ENCODE assay signal across 3 worm cellular contexts in the genomic region with DNA sequence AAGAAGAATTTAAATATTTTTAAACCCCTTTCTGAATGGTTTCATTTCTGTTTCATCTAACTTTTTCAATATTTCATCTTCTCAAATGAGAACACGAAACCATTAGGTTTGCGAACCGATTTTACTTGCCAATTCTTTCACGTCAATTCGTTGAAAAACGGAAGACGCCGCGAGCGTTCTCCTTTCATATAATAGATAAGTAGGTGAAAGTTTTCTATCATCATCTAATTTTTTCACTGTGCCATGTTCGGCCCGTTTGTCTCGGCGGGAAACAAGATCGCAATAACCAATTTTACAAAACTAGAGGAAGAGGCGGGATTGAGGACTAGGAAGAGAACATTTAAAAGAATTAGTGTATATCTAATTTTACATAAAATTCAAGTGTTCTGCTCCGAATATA.
TF ChIP-seq lines count a peak whose summit lies in the region.

TSS of gene C18A11.4 (plus strand) at position 367 of the 400 bp plus-strand sequence.

TF ChIP-seq in whole organism, L1 larva, 84 proteins besides CTCF, POLR2A, EP300 and RAD21:
- TF ChIP-seq nhr-90 (tag; optimal IDR thresholded peaks at IDR 0.05; lab: Kevin White, UChicago; ENCODE audit: poor library complexity) (no peak), blmp-1 (tag; optimal IDR thresholded peaks at IDR 0.05; lab: Kevin White, UChicago) (peak; percentile 85), sox-4 (tag; optimal IDR thresholded peaks at IDR 0.05; lab: Kevin White, UChicago) (no peak)
TF ChIP-seq in whole organism, L1 larva: peak in this region for 1.

TF ChIP-seq in whole organism, L2 larva, 48 proteins besides CTCF, POLR2A, EP300 and RAD21:
- no peak for TF ChIP-seq lin-13 (GFP tag; optimal IDR thresholded peaks at IDR 0.05; lab: Kevin White, UChicago)
- peak; percentile 79 for TF ChIP-seq blmp-1 (tag; optimal IDR thresholded peaks at IDR 0.05; lab: Kevin White, UChicago; ENCODE audit: insufficient read depth)

TF ChIP-seq in whole organism, L3 larva, 47 proteins besides CTCF, POLR2A, EP300 and RAD21:
- TF ChIP-seq nhr-23 (tag; optimal IDR thresholded peaks at IDR 0.05; lab: Kevin White, UChicago) (peak; percentile 10), fkh-10 (GFP tag; optimal IDR thresholded peaks at IDR 0.05; lab: Kevin White, UChicago) (no peak), ama-1 (optimal IDR thresholded peaks at IDR 0.05; lab: Kevin White, UChicago) (no peak)

Comparison
In these comparisons a context has a peak if more than half of its experiments do, and no peak if none do; other contexts are left out.
1. Of the 22 proteins assayed by ChIP-seq in both whole organism, L1 larva and whole organism, L2 larva: peak only in whole organism, L1 larva: none; only in whole organism, L2 larva: none; in both: blmp-1; in neither: 21.